Fruit fly (Drosophila melanogaster): ENCODE measurements around the gene CG7443.

Gene CG7443

DNA sequence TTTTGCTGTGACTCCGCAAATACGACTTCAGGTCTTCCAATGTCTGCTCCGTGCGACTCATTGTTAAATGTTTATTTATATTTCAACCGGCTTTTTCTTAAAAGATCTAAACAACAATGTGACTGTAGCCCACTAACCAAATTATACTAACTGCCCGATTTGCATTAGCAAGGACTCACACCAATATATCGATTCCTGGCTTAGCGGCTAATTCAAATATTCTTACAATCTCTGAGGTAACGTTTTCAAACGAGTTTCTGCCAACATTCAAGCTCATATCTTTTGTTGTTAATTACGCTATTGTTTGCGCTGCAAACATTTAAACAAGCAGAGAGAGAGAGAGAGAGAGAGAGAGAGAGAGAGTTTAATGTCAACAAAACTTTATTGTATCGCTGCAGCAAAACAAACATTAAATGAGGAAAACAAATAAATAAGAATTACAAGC lies 15.6 kb upstream of the CG7443 start, which contains the start of gene tex (continued):
- no peak for TF ChIP-seq CG34224 (GFP tag; IDR thresholded peaks at IDR 0.05; ENCODE audit: partially characterized antibody)
- no peak for TF ChIP-seq tup (GFP tag; optimal IDR thresholded peaks at IDR 0.05)
- no peak for TF ChIP-seq exex (tag; optimal IDR thresholded peaks at IDR 0.05)
- no peak for TF ChIP-seq CG8944 (GFP tag; optimal IDR thresholded peaks at IDR 0.05)
- TF ChIP-seq CG30020 (tag; optimal IDR thresholded peaks at IDR 0.05), result no peak
- TF ChIP-seq maf-S (GFP tag; optimal IDR thresholded peaks at IDR 0.05), result no peak
- peak; percentile 36 for TF ChIP-seq stwl (tag; optimal IDR thresholded peaks at IDR 0.05)
- TF ChIP-seq Kr (GFP tag; optimal IDR thresholded peaks at IDR 0.05), result peak; percentile 14
- TF ChIP-seq wor (GFP tag; IDR thresholded peaks at IDR 0.05), result no peak
- no peak for TF ChIP-seq Opbp (GFP tag; IDR thresholded peaks at IDR 0.05; ENCODE audit: partially characterized antibody)
- TF ChIP-seq CG9215 (GFP tag; IDR thresholded peaks at IDR 0.05), result no peak
- no peak for TF ChIP-seq pho (GFP tag; optimal IDR thresholded peaks at IDR 0.05)
- no peak for TF ChIP-seq CG12659 (GFP tag; optimal IDR thresholded peaks at IDR 0.05)
- TF ChIP-seq tna (GFP tag; IDR thresholded peaks at IDR 0.05; ENCODE audit: partially characterized antibody), result no peak
- no peak for TF ChIP-seq CG3065 (GFP tag; optimal IDR thresholded peaks at IDR 0.05)
- peak; percentile 4 for TF ChIP-seq slp2 (GFP tag; optimal IDR thresholded peaks at IDR 0.05)
- TF ChIP-seq shn (GFP tag; optimal IDR thresholded peaks at IDR 0.05), result no peak
- TF ChIP-seq zen (tag; optimal IDR thresholded peaks at IDR 0.05), result peak; percentile 6
- TF ChIP-seq CG32772 (GFP tag; IDR thresholded peaks at IDR 0.05), result no peak
- peak; percentile 14 for TF ChIP-seq CG17912 (GFP tag; optimal IDR thresholded peaks at IDR 0.05)
- no peak for TF ChIP-seq Abd-B (GFP tag; optimal IDR thresholded peaks at IDR 0.05)
- TF ChIP-seq CG31388 (GFP tag; optimal IDR thresholded peaks at IDR 0.05), result no peak
- no peak for TF ChIP-seq sc (optimal IDR thresholded peaks at IDR 0.05)
- TF ChIP-seq sc (GFP tag; optimal IDR thresholded peaks at IDR 0.05), result peak; percentile 15
- TF ChIP-seq CG11560 (tag; IDR thresholded peaks at IDR 0.05), result no peak
- peak; percentile 4 for TF ChIP-seq CG13424 (tag; optimal IDR thresholded peaks at IDR 0.05)
- no peak for TF ChIP-seq Bdp1 (GFP tag; optimal IDR thresholded peaks at IDR 0.05)
- TF ChIP-seq dan (GFP tag; IDR thresholded peaks at IDR 0.05), result no peak
- TF ChIP-seq tio (GFP tag; optimal IDR thresholded peaks at IDR 0.05), result no peak
- no peak for TF ChIP-seq BtbVII (GFP tag; optimal IDR thresholded peaks at IDR 0.05)
- peak; percentile 69 for TF ChIP-seq CG9727 (GFP tag; optimal IDR thresholded peaks at IDR 0.05)
- TF ChIP-seq CG3163 (GFP tag; optimal IDR thresholded peaks at IDR 0.05), result no peak
- peak; percentile 12 for TF ChIP-seq NC2β (GFP tag; optimal IDR thresholded peaks at IDR 0.05)
- TF ChIP-seq gt (GFP tag; IDR thresholded peaks at IDR 0.05), result no peak
- no peak for TF ChIP-seq Aef1 (GFP tag; IDR thresholded peaks at IDR 0.05)
- TF ChIP-seq CG15514 (GFP tag; optimal IDR thresholded peaks at IDR 0.05), result peak; percentile 56
- peak; percentile 51 for TF ChIP-seq amos (GFP tag; IDR thresholded peaks at IDR 0.05; ENCODE audit: partially characterized antibody)
- peak; percentile 58 for TF ChIP-seq sqz (GFP tag; optimal IDR thresholded peaks at IDR 0.05)
- TF ChIP-seq CG18262 (tag; optimal IDR thresholded peaks at IDR 0.05), result peak; percentile 65
- TF ChIP-seq CG12219 (GFP tag; optimal IDR thresholded peaks at IDR 0.05), result peak; percentile 31
- no peak for TF ChIP-seq CG12769 (tag; optimal IDR thresholded peaks at IDR 0.05)
- TF ChIP-seq CG7271 (tag; optimal IDR thresholded peaks at IDR 0.05), result peak; percentile 44
- TF ChIP-seq CG3847 (GFP tag; IDR thresholded peaks at IDR 0.05), result no peak
- TF ChIP-seq CG17186 (GFP tag; optimal IDR thresholded peaks at IDR 0.05), result peak; percentile 64
- no peak for TF ChIP-seq CG9609 (GFP tag; optimal IDR thresholded peaks at IDR 0.05)
- peak; percentile 37 for TF ChIP-seq HHEX (GFP tag; optimal IDR thresholded peaks at IDR 0.05)
- TF ChIP-seq CG15601 (tag; optimal IDR thresholded peaks at IDR 0.05), result peak; percentile 55
- no peak for TF ChIP-seq CG2120 (GFP tag; optimal IDR thresholded peaks at IDR 0.05)
- TF ChIP-seq Pdp1 (GFP tag; optimal IDR thresholded peaks at IDR 0.05), result peak in 1 of 2 experiments; percentile 76
- no peak for TF ChIP-seq CG7357 (GFP tag; IDR thresholded peaks at IDR 0.05)
- TF ChIP-seq chn (GFP tag; optimal IDR thresholded peaks at IDR 0.05), result no peak
